Fruit fly (Drosophila melanogaster) whole organism, embryonic: ENCODE data around the gene dmGlut.

Experiments
- Bgb ChIP-seq: fragments of 200-800 bp; sonication (Bioruptor generic); IDR thresholded peaks from 2 replicates; pipeline ENCODE4 v1.3.6; 2022; ENCODE audit warnings: missing biosample characterization, missing genetic modification characterization; ENCODE audit not compliant: partially characterized antibody
- BtbVII ChIP-seq: fragments of 200-800 bp; sonication (Bioruptor generic); optimal IDR thresholded peaks from 3 replicates; lab custom pipeline; 2017; ENCODE audit warnings: missing biosample characterization, mild to moderate bottlenecking, missing genetic modification characterization
- CG1024 ChIP-seq: fragments of 200-800 bp; sonication (Bioruptor generic); IDR thresholded peaks from 2 replicates; pipeline ENCODE4 v1.3.6; 2022; ENCODE audit warnings: missing biosample characterization, missing genetic modification characterization
- CG10431 ChIP-seq: fragments of 200-800 bp; sonication (Bioruptor generic); optimal IDR thresholded peaks from 3 replicates; lab custom pipeline; 2018; ENCODE audit warnings: missing biosample characterization, mild to moderate bottlenecking, missing genetic modification characterization
- CG1233 ChIP-seq: fragments of 200-800 bp; sonication (Bioruptor generic); optimal IDR thresholded peaks from 4 replicates; lab custom pipeline; 2018; ENCODE audit warnings: missing biosample characterization, mild to moderate bottlenecking, missing genetic modification characterization
- CG15514 ChIP-seq: fragments of 200-800 bp; sonication (Bioruptor generic); optimal IDR thresholded peaks from 3 replicates; lab custom pipeline; 2017; ENCODE audit warnings: missing biosample characterization, missing genetic modification characterization, mild to moderate bottlenecking, moderate library complexity, missing genetic modification reagents
- CG17802 ChIP-seq: fragments of 200-800 bp; sonication (Bioruptor generic); optimal IDR thresholded peaks from 2 replicates; lab custom pipeline; 2018; ENCODE audit warnings: missing biosample characterization, mild to moderate bottlenecking, missing genetic modification characterization, moderate library complexity
- CG30403 ChIP-seq: fragments of 200-800 bp; sonication (Bioruptor generic); optimal IDR thresholded peaks from 3 replicates; lab custom pipeline; 2016; ENCODE audit warnings: missing biosample characterization, missing genetic modification characterization
- CG30431 ChIP-seq: fragments of 200-800 bp; sonication (Bioruptor generic); optimal IDR thresholded peaks from 2 replicates; lab custom pipeline; 2017; ENCODE audit warnings: missing biosample characterization, missing genetic modification characterization
- CG33557 ChIP-seq: fragments of 200-800 bp; sonication (Bioruptor generic); optimal IDR thresholded peaks from 2 replicates; lab custom pipeline; 2019; ENCODE audit warnings: missing biosample characterization, mild to moderate bottlenecking, missing genetic modification characterization, moderate library complexity
- CG34376 ChIP-seq: fragments of 200-800 bp; sonication (Bioruptor generic); optimal IDR thresholded peaks from 2 replicates; lab custom pipeline; 2018; ENCODE audit warnings: missing biosample characterization, mild to moderate bottlenecking, missing genetic modification characterization
- CG3726 ChIP-seq: fragments of 200-800 bp; sonication (Bioruptor generic); IDR thresholded peaks from 3 replicates; pipeline ENCODE4, ENCODE4 v1.3.6; 2022; ENCODE audit warnings: missing biosample characterization, missing genetic modification characterization
- CG6254 ChIP-seq: fragments of 200-800 bp; sonication (Bioruptor generic); optimal IDR thresholded peaks from 3 replicates; lab custom pipeline; 2017; ENCODE audit warnings: mild to moderate bottlenecking, missing biosample characterization, missing genetic modification reagents, missing genetic modification characterization
- CG6791 ChIP-seq: fragments of 200-800 bp; sonication (Bioruptor generic); IDR thresholded peaks from 3 replicates; pipeline ENCODE4 v1.3.6; 2022; ENCODE audit warnings: missing biosample characterization, missing genetic modification characterization; ENCODE audit not compliant: partially characterized antibody
- CG7928 ChIP-seq: fragments of 200-800 bp; sonication (Bioruptor generic); optimal IDR thresholded peaks from 2 replicates; lab custom pipeline; 2017; ENCODE audit warnings: missing biosample characterization, mild to moderate bottlenecking, missing genetic modification characterization
- CG8478 ChIP-seq: fragments of >200 bp; optimal IDR thresholded peaks from 2 replicates; lab custom pipeline; 2018
- CG9876 ChIP-seq: fragments of 200-800 bp; sonication (Bioruptor generic); optimal IDR thresholded peaks from 2 replicates; lab custom pipeline; 2016; ENCODE audit warnings: missing biosample characterization, missing genetic modification characterization
- CHES-1-like ChIP-seq: fragments of 200-800 bp; sonication (Bioruptor generic); optimal IDR thresholded peaks from 2 replicates; lab custom pipeline; 2016; ENCODE audit warnings: missing biosample characterization, missing genetic modification characterization
- CkIIα-i1 ChIP-seq: fragments of 200-800 bp; sonication (Bioruptor generic); IDR thresholded peaks from 2 replicates; pipeline ENCODE4 v1.3.6; 2022; ENCODE audit warnings: missing biosample characterization, missing genetic modification characterization
- Doc2 ChIP-seq: fragments of 200-800 bp; sonication (Bioruptor generic); IDR thresholded peaks from 2 replicates; pipeline ENCODE4 v1.3.6; 2022; ENCODE audit warnings: missing biosample characterization, missing genetic modification characterization
- Dp ChIP-seq: fragments of 200-800 bp; sonication (Bioruptor generic); optimal IDR thresholded peaks from 2 replicates; lab custom pipeline; 2018; ENCODE audit warnings: missing biosample characterization, mild to moderate bottlenecking, missing genetic modification characterization, moderate library complexity
- Drgx ChIP-seq: fragments of 200-800 bp; sonication (Bioruptor generic); IDR thresholded peaks from 2 replicates; pipeline ENCODE4 v1.3.6; 2022; ENCODE audit warnings: missing biosample characterization, missing genetic modification characterization
- Hand ChIP-seq: fragments of 200-800 bp; sonication (Bioruptor generic); optimal IDR thresholded peaks from 2 replicates; lab custom pipeline; 2017; ENCODE audit warnings: mild to moderate bottlenecking, missing biosample characterization, missing genetic modification reagents, missing genetic modification characterization
- Hr39 ChIP-seq: fragments of >200 bp; optimal IDR thresholded peaks from 2 replicates; lab custom pipeline; 2017
- Kr ChIP-seq: fragments of 200-800 bp; sonication (Bioruptor generic); optimal IDR thresholded peaks from 2 replicates; lab custom pipeline; 2017; ENCODE audit warnings: missing biosample characterization, mild to moderate bottlenecking, missing genetic modification characterization
- MBD-R2 ChIP-seq: fragments of 200-800 bp; sonication (Bioruptor generic); IDR thresholded peaks from 2 replicates; pipeline ENCODE4 v1.3.6; 2022; ENCODE audit warnings: missing biosample characterization, missing genetic modification characterization
- Neu2 ChIP-seq: fragments of 200-800 bp; sonication (Bioruptor generic); optimal IDR thresholded peaks from 3 replicates; lab custom pipeline; 2016; ENCODE audit warnings: missing biosample characterization, missing genetic modification characterization, borderline replicate concordance
- Oaz ChIP-seq: fragments of 200-800 bp; sonication (Bioruptor generic); IDR thresholded peaks from 2 replicates; pipeline ENCODE4 v1.3.6; 2022; ENCODE audit warnings: missing biosample characterization, missing genetic modification characterization
- Rfx ChIP-seq: fragments of 200-800 bp; sonication (Bioruptor generic); IDR thresholded peaks from 2 replicates; pipeline ENCODE4 v1.3.6; 2022; ENCODE audit warnings: missing biosample characterization, missing genetic modification characterization
- Sin3A ChIP-seq: fragments of >200 bp; optimal IDR thresholded peaks from 2 replicates; lab custom pipeline; 2018
- Taf1 ChIP-seq: fragments of 200-800 bp; sonication (Bioruptor generic); IDR thresholded peaks from 2 replicates; pipeline ENCODE4 v1.3.6; 2022; ENCODE audit warnings: missing biosample characterization, missing genetic modification characterization
- Tbp ChIP-seq: fragments of >200 bp; optimal IDR thresholded peaks from 2 replicates; lab custom pipeline; 2018; ENCODE audit warnings: missing biosample characterization, missing genetic modification characterization
- al ChIP-seq: fragments of 200-800 bp; sonication (Bioruptor generic); IDR thresholded peaks from 2 replicates; pipeline ENCODE4 v1.3.6; 2022; ENCODE audit warnings: missing biosample characterization, missing genetic modification characterization
- bab2 ChIP-seq: fragments of 200-800 bp; sonication (Bioruptor generic); optimal IDR thresholded peaks from 2 replicates; lab custom pipeline; 2016; ENCODE audit warnings: missing biosample characterization, missing genetic modification characterization
- bigmax ChIP-seq: fragments of 200-800 bp; sonication (Bioruptor generic); optimal IDR thresholded peaks from 2 replicates; lab custom pipeline; 2018; ENCODE audit warnings: missing biosample characterization, mild to moderate bottlenecking, missing genetic modification characterization
- cad ChIP-seq: fragments of >200 bp; optimal IDR thresholded peaks from 2 replicates; lab custom pipeline; 2017; ENCODE audit warnings: missing biosample characterization, missing genetic modification characterization
- cato ChIP-seq: fragments of 200-800 bp; sonication (Bioruptor generic); optimal IDR thresholded peaks from 2 replicates; lab custom pipeline; 2016; ENCODE audit warnings: missing biosample characterization, missing genetic modification characterization, borderline replicate concordance
- croc ChIP-seq: fragments of 200-800 bp; sonication (Bioruptor generic); conservative IDR thresholded peaks from 3 replicates; pipeline ENCODE4 v1.3.6; 2022; ENCODE audit warnings: missing biosample characterization, missing genetic modification characterization
- eve ChIP-seq, 2 experiments: fragments of >200 bp; optimal IDR thresholded peaks; 2 replicates each; lab custom pipeline; 2017; ENCODE audit warnings: missing biosample characterization in 2 of 2, missing genetic modification characterization in 2 of 2
- ftz-f1 ChIP-seq: fragments of 200-800 bp; sonication (Bioruptor generic); optimal IDR thresholded peaks from 2 replicates; lab custom pipeline; 2016; ENCODE audit warnings: missing biosample characterization, missing genetic modification characterization
- hth ChIP-seq: fragments of >200 bp; optimal IDR thresholded peaks from 2 replicates; lab custom pipeline; 2017; ENCODE audit warnings: inconsistent platforms
- ind ChIP-seq: fragments of 200-800 bp; sonication (Bioruptor generic); optimal IDR thresholded peaks from 3 replicates; lab custom pipeline; 2016; ENCODE audit warnings: missing biosample characterization, missing genetic modification characterization
- insv ChIP-seq, 2 experiments: fragments of 200-800 bp; sonication (Bioruptor generic); optimal IDR thresholded peaks; 3 replicates each; lab custom pipeline; 2016 to 2018; ENCODE audit warnings: missing biosample characterization in 2 of 2, missing genetic modification characterization in 2 of 2
- jigr1 ChIP-seq: fragments of 200-800 bp; sonication (Bioruptor generic); IDR thresholded peaks from 3 replicates; pipeline ENCODE4 v1.3.6; 2022; ENCODE audit warnings: missing biosample characterization, missing genetic modification characterization
- odd ChIP-seq: fragments of 200-800 bp; sonication (Bioruptor generic); optimal IDR thresholded peaks from 2 replicates; lab custom pipeline; 2017; ENCODE audit warnings: missing biosample characterization, mild to moderate bottlenecking, missing genetic modification characterization
- otp ChIP-seq: fragments of 200-800 bp; sonication (Bioruptor generic); IDR thresholded peaks from 3 replicates; pipeline ENCODE4, ENCODE4 v1.3.6; 2022; ENCODE audit warnings: missing biosample characterization, missing genetic modification characterization
- peb ChIP-seq: fragments of 200-800 bp; sonication (Bioruptor generic); IDR thresholded peaks from 2 replicates; pipeline ENCODE4 v1.3.6; 2022; ENCODE audit warnings: missing biosample characterization, missing genetic modification characterization
- phol ChIP-seq: fragments of 200-800 bp; sonication (Bioruptor generic); optimal IDR thresholded peaks from 3 replicates; lab custom pipeline; 2018; ENCODE audit warnings: missing biosample characterization, mild to moderate bottlenecking, missing genetic modification characterization, moderate library complexity
- repo ChIP-seq: fragments of 200-800 bp; sonication (Bioruptor generic); optimal IDR thresholded peaks from 2 replicates; lab custom pipeline; 2016; ENCODE audit warnings: missing biosample characterization, missing genetic modification characterization
- sd ChIP-seq: fragments of 200-800 bp; sonication (Bioruptor generic); optimal IDR thresholded peaks from 3 replicates; lab custom pipeline; 2018; ENCODE audit warnings: missing biosample characterization, mild to moderate bottlenecking, missing genetic modification characterization, moderate library complexity
- sisA ChIP-seq: fragments of 200-800 bp; sonication (Bioruptor generic); IDR thresholded peaks from 2 replicates; pipeline ENCODE4 v1.3.6; 2022; ENCODE audit warnings: missing biosample characterization, missing genetic modification characterization
- tgo ChIP-seq: fragments of 200-800 bp; sonication (Bioruptor generic); IDR thresholded peaks from 3 replicates; pipeline ENCODE4 v1.3.6; 2022; ENCODE audit warnings: missing biosample characterization, missing genetic modification characterization

dmGlut gene

DNA sequence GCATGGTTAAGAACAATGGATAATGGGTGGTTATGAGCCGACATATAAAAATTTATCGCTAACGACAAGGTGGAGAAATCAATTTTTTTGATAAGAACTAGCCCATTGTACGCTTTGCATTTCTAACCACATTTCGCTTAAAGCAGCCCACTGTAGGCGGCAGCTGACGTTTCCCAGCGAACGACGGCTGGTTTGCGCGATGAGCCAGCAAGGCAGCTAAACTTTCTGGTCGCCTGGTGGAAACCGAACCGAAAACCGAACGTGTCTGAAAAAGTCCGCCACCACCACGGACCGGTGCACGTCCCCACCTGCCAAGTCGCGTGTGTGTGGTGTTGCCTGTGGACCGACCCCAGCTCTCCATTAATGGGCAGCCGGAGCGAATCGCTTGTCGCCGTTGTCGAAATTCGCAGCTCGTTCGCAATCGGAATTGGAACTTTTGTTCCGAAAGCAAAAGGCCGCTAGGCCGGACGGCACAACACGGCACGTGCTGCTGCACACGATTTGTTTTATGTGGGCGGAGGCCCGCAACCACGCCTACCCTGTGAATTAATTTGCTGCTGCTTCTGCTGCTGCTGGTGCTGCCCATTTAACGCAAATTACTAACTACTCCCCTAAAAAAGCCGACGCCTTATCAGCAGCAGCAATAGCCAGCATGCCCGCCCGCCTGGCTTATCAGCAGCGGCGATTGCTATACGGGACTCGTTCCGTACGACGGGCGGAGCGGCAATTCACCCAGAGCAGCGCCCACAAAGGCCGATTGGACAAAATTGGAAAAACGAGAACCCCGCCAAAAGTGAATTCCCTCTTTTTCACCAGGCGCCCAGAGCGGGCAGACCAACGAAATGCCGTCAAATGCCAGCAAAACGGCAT lies 24.1 kb upstream of the dmGlut start (continued):
- TF ChIP-seq CG6791 (no peak), Hand (peak; percentile 35), tgo (GFP tag; lab: Robert Waterston, UW) (no peak), CG10431 (GFP tag; lab: Kevin White, UChicago) (peak; percentile 97), cad (GFP tag; lab: Kevin White, UChicago) (no peak), phol (tag; lab: Kevin White, UChicago) (peak; percentile 19), sd (tag; lab: Kevin White, UChicago) (no peak), Rfx (GFP tag; lab: Robert Waterston, UW) (no peak), CG1024 (GFP tag; lab: Robert Waterston, UW) (no peak), Sin3A (no peak), sisA (GFP tag; lab: Robert Waterston, UW) (no peak), Dp (GFP tag; lab: Kevin White, UChicago) (no peak), CG3726 (GFP tag; lab: Robert Waterston, UW) (no peak), CHES-1-like (no peak), Kr (GFP tag; lab: Kevin White, UChicago) (peak; percentile 13), MBD-R2 (no peak), peb (GFP tag; lab: Robert Waterston, UW) (no peak), jigr1 (GFP tag; lab: Robert Waterston, UW) (no peak), Hr39 (no peak), eve (GFP tag; optimal IDR thresholded peaks at IDR 0.05; lab: Kevin White, UChicago) (no peak), Doc2 (GFP tag; lab: Robert Waterston, UW) (no peak), Bgb (GFP tag; lab: Robert Waterston, UW) (no peak), BtbVII (no peak), CG30431 (no peak), bab2 (GFP tag; lab: Kevin White, UChicago) (peak; percentile 25), CG9876 (GFP tag; lab: Kevin White, UChicago) (no peak), Neu2 (GFP tag; lab: Kevin White, UChicago) (no peak), CG1233 (GFP tag; lab: Kevin White, UChicago) (peak; percentile 27), al (GFP tag; lab: Robert Waterston, UW) (no peak), Drgx (GFP tag; lab: Robert Waterston, UW) (no peak), croc (GFP tag; lab: Robert Waterston, UW) (no peak), CG15514 (GFP tag; lab: Kevin White, UChicago) (peak; percentile 93), CG7928 (GFP tag; lab: Kevin White, UChicago) (no peak), bigmax (no peak), CG33557 (peak; percentile 0), ind (GFP tag; lab: Kevin White, UChicago) (peak; percentile 36), hth (no peak), CG8478 (no peak), repo (no peak), Taf1 (no peak), odd (GFP tag; lab: Kevin White, UChicago) (peak; percentile 52), otp (no peak), Oaz (GFP tag; lab: Robert Waterston, UW) (no peak), cato (GFP tag; lab: Kevin White, UChicago) (no peak), CG30403 (GFP tag; lab: Kevin White, UChicago) (peak; percentile 55), ftz-f1 (peak; percentile 97), CkIIα-i1 (GFP tag; lab: Robert Waterston, UW) (no peak), CG17802 (tag; lab: Kevin White, UChicago) (no peak), Tbp (GFP tag; lab: Kevin White, UChicago) (no peak), insv (GFP tag; optimal IDR thresholded peaks at IDR 0.05; lab: Kevin White, UChicago) (peak in 1 of 2 experiments; percentile 79), CG34376 (GFP tag; lab: Kevin White, UChicago) (peak; percentile 97), CG6254 (GFP tag; lab: Kevin White, UChicago) (peak; percentile 30)
